Worm (Caenorhabditis elegans): ENCODE measurements around the gene tap-1.

ce11 chrX:14593206-14593605, 3.8 kb downstream of the tap-1 start:
- TF ChIP-seq ceh-18 (tag; optimal IDR thresholded peaks at IDR 0.05) = no peak
- no peak for TF ChIP-seq unc-55 (GFP tag; optimal IDR thresholded peaks at IDR 0.05)
